Worm (Caenorhabditis elegans): ENCODE data around the gene swsn-7.

DNA sequence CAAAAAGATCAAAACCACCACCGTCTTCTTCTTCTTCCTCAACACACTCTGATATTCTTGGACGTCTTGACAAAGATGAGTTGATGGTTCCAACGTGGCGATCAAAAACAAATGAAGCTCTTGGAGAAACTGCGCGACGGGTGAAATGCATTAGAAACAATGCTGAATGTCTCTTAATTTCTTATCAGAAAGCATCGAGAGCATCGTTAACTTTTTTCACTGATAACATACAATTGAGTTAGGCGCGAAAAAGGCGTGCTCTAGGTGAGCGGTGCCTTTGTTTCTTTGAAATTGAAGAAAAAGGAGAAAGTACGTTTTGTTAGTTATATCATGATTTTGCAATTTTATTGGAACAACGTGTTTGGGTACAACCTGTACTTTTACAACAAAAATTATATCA is 45.7 kb upstream of the swsn-7 start, which contains the start of gene gpcp-2:
- TF ChIP-seq flt-1 (GFP tag; IDR thresholded peaks at IDR 0.05) (no peak), ref-1 (GFP tag; conservative IDR thresholded peaks at IDR 0.05) (no peak), ztf-29 (GFP tag; IDR thresholded peaks at IDR 0.05) (no peak), klf-2 (GFP tag; conservative IDR thresholded peaks at IDR 0.05) (no peak), tab-1 (GFP tag; IDR thresholded peaks at IDR 0.05) (no peak), cog-1 (tag; optimal IDR thresholded peaks at IDR 0.05) (no peak), T22C8.4 (GFP tag; IDR thresholded peaks at IDR 0.05) (no peak), ztf-23 (GFP tag; IDR thresholded peaks at IDR 0.05) (no peak), med-1 (GFP tag; optimal IDR thresholded peaks at IDR 0.05; ENCODE audit: insufficient read depth) (no peak)
